Fruit fly (Drosophila melanogaster) whole organism, embryonic: ENCODE measurements around the gene NC2beta.

Source experiments
- Ada2b ChIP-seq: fragments of 200-800 bp; sonication (Bioruptor generic); IDR thresholded peaks from 2 replicates; pipeline ENCODE4 v1.3.6; 2022; ENCODE audit warnings: missing biosample characterization, missing genetic modification characterization
- Aef1 ChIP-seq: fragments of 200-800 bp; sonication (Bioruptor generic); IDR thresholded peaks from 3 replicates; pipeline ENCODE4 v1.3.6; 2022; ENCODE audit warnings: missing biosample characterization, missing genetic modification characterization
- Atf3 ChIP-seq: fragments of 200-800 bp; sonication (Bioruptor generic); optimal IDR thresholded peaks from 3 replicates; lab custom pipeline; 2016; ENCODE audit warnings: missing biosample characterization, missing genetic modification characterization
- Awh ChIP-seq: fragments of 200-800 bp; sonication (Bioruptor generic); IDR thresholded peaks from 2 replicates; pipeline ENCODE4, ENCODE4 v1.3.6; 2022; ENCODE audit warnings: missing biosample characterization, missing genetic modification characterization
- BEAF-32 ChIP-seq: fragments of 200-800 bp; sonication (Bioruptor generic); optimal IDR thresholded peaks from 3 replicates; lab custom pipeline; 2017; ENCODE audit warnings: missing biosample characterization, missing genetic modification characterization, mild to moderate bottlenecking, moderate library complexity, missing genetic modification reagents
- Bdp1 ChIP-seq: fragments of 200-800 bp; sonication (Bioruptor generic); optimal IDR thresholded peaks from 3 replicates; lab custom pipeline; 2016; ENCODE audit warnings: missing biosample characterization, missing genetic modification characterization
- Bteb2 ChIP-seq: fragments of 200-800 bp; sonication (Bioruptor generic); optimal IDR thresholded peaks from 2 replicates; lab custom pipeline; 2016; ENCODE audit warnings: missing biosample characterization, missing genetic modification characterization
- C15 ChIP-seq: fragments of 200-800 bp; sonication (Bioruptor generic); IDR thresholded peaks from 3 replicates; pipeline ENCODE4 v1.3.6; 2022; ENCODE audit warnings: missing biosample characterization, missing genetic modification characterization
- CG11085 ChIP-seq: fragments of 200-800 bp; sonication (Bioruptor generic); IDR thresholded peaks from 2 replicates; pipeline ENCODE4 v1.3.6; 2022; ENCODE audit warnings: missing biosample characterization, missing genetic modification characterization
- CG11456 ChIP-seq: fragments of 200-800 bp; sonication (Bioruptor generic); IDR thresholded peaks from 3 replicates; pipeline ENCODE4 v1.3.6; 2022; ENCODE audit warnings: missing biosample characterization, missing genetic modification characterization
- CG12155 ChIP-seq: fragments of 200-800 bp; sonication (Bioruptor generic); optimal IDR thresholded peaks from 3 replicates; lab custom pipeline; 2016; ENCODE audit warnings: missing biosample characterization, missing genetic modification characterization
- CG12391 ChIP-seq: fragments of 200-800 bp; sonication (Bioruptor generic); optimal IDR thresholded peaks from 3 replicates; lab custom pipeline; 2018; ENCODE audit warnings: missing biosample characterization, mild to moderate bottlenecking, missing genetic modification characterization, moderate library complexity
- CG14441 ChIP-seq: fragments of 200-800 bp; sonication (Bioruptor generic); IDR thresholded peaks from 2 replicates; pipeline ENCODE4 v1.3.6; 2022; ENCODE audit warnings: missing biosample characterization, missing genetic modification characterization
- CG15696 ChIP-seq: fragments of 200-800 bp; sonication (Bioruptor generic); optimal IDR thresholded peaks from 2 replicates; lab custom pipeline; 2019; ENCODE audit warnings: missing biosample characterization, mild to moderate bottlenecking, missing genetic modification characterization, moderate library complexity
- CG16779 ChIP-seq: fragments of 200-800 bp; sonication (Bioruptor generic); IDR thresholded peaks from 2 replicates; pipeline ENCODE4 v1.3.6; 2022; ENCODE audit warnings: missing biosample characterization, missing genetic modification characterization
- CG1792 ChIP-seq: fragments of 200-800 bp; sonication (Bioruptor generic); optimal IDR thresholded peaks from 2 replicates; lab custom pipeline; 2016; ENCODE audit warnings: missing biosample characterization, missing genetic modification characterization
- CG1832 ChIP-seq: fragments of 200-800 bp; sonication (Bioruptor generic); optimal IDR thresholded peaks from 2 replicates; lab custom pipeline; 2017; ENCODE audit warnings: missing biosample characterization, mild to moderate bottlenecking, missing genetic modification characterization, inconsistent platforms
- CG31388 ChIP-seq: fragments of 200-800 bp; sonication (Bioruptor generic); optimal IDR thresholded peaks from 2 replicates; lab custom pipeline; 2016; ENCODE audit warnings: missing biosample characterization, missing genetic modification characterization
- CG34224 ChIP-seq: fragments of 200-800 bp; sonication (Bioruptor generic); IDR thresholded peaks from 3 replicates; pipeline ENCODE4 v1.3.6; 2022; ENCODE audit warnings: missing biosample characterization, missing genetic modification characterization; ENCODE audit not compliant: partially characterized antibody
- CG5953 ChIP-seq: fragments of 200-800 bp; sonication (Bioruptor generic); IDR thresholded peaks from 2 replicates; pipeline ENCODE4 v1.3.6; 2022; ENCODE audit warnings: missing biosample characterization, missing genetic modification characterization
- CG8478 ChIP-seq: fragments of >200 bp; optimal IDR thresholded peaks from 2 replicates; lab custom pipeline; 2018
- CG8924 ChIP-seq: fragments of 200-800 bp; optimal IDR thresholded peaks from 3 replicates; lab custom pipeline; 2019; ENCODE audit warnings: missing biosample characterization, mild to moderate bottlenecking, missing genetic modification characterization, moderate library complexity
- Dfd ChIP-seq, 2 experiments: fragments of >200 bp; optimal IDR thresholded peaks; 2 replicates each; lab custom pipeline; 2017; ENCODE audit warnings: missing biosample characterization in 2 of 2, missing genetic modification characterization in 2 of 2
- Doc3 ChIP-seq: fragments of 200-800 bp; sonication (Bioruptor generic); IDR thresholded peaks from 3 replicates; pipeline ENCODE4 v1.3.6; 2022; ENCODE audit warnings: missing biosample characterization, missing genetic modification characterization; ENCODE audit not compliant: partially characterized antibody
- E2f1 ChIP-seq: fragments of 200-800 bp; sonication (Bioruptor generic); IDR thresholded peaks from 2 replicates; pipeline ENCODE4 v1.3.6; 2022; ENCODE audit warnings: missing biosample characterization, missing genetic modification characterization
- H2.0 ChIP-seq: fragments of 200-800 bp; sonication (Bioruptor generic); IDR thresholded peaks from 2 replicates; pipeline ENCODE4 v1.3.6; 2022; ENCODE audit warnings: missing biosample characterization, missing genetic modification characterization
- HLH4C ChIP-seq: fragments of 200-800 bp; sonication (Bioruptor generic); IDR thresholded peaks from 3 replicates; pipeline ENCODE4 v1.3.6; 2022; ENCODE audit warnings: missing biosample characterization, missing genetic modification characterization; ENCODE audit not compliant: partially characterized antibody
- Hey ChIP-seq: fragments of 200-800 bp; sonication (Bioruptor generic); optimal IDR thresholded peaks from 3 replicates; lab custom pipeline; 2018; ENCODE audit warnings: missing biosample characterization, mild to moderate bottlenecking, missing genetic modification characterization
- MBD-R2 ChIP-seq: fragments of 200-800 bp; sonication (Bioruptor generic); IDR thresholded peaks from 2 replicates; pipeline ENCODE4 v1.3.6; 2022; ENCODE audit warnings: missing biosample characterization, missing genetic modification characterization
- Med ChIP-seq: fragments of 200-800 bp; sonication (Bioruptor generic); peaks from one replicate; lab custom pipeline; 2016; ENCODE audit warnings: missing biosample characterization, missing genetic modification characterization, mild to moderate bottlenecking, inconsistent platforms, moderate library complexity
- Nf-YC ChIP-seq: fragments of 200-800 bp; optimal IDR thresholded peaks from 3 replicates; lab custom pipeline; 2019; ENCODE audit warnings: missing biosample characterization, mild to moderate bottlenecking, missing genetic modification characterization, moderate library complexity
- NfI ChIP-seq: fragments of 200-800 bp; sonication (Bioruptor generic); optimal IDR thresholded peaks from 3 replicates; lab custom pipeline; 2018; ENCODE audit warnings: missing biosample characterization, mild to moderate bottlenecking, missing genetic modification characterization, moderate library complexity
- Ravus ChIP-seq: fragments of 200-800 bp; sonication (Bioruptor generic); IDR thresholded peaks from 2 replicates; pipeline ENCODE4 v1.3.6; 2022; ENCODE audit warnings: missing biosample characterization, missing genetic modification characterization
- Xbp1 ChIP-seq: fragments of 200-800 bp; sonication (Bioruptor generic); optimal IDR thresholded peaks from 3 replicates; lab custom pipeline; 2016; ENCODE audit warnings: missing biosample characterization, mild to moderate bottlenecking, missing genetic modification characterization
- caup ChIP-seq: fragments of 200-800 bp; sonication (Bioruptor generic); optimal IDR thresholded peaks from 3 replicates; lab custom pipeline; 2017; ENCODE audit warnings: missing biosample characterization, mild to moderate bottlenecking, missing genetic modification characterization, moderate library complexity; ENCODE audit not compliant: severe bottlenecking
- crc ChIP-seq: fragments of 200-800 bp; sonication (Bioruptor generic); optimal IDR thresholded peaks from 2 replicates; lab custom pipeline; 2016; ENCODE audit warnings: missing biosample characterization, missing genetic modification characterization
- fd3F ChIP-seq: fragments of 200-800 bp; sonication (Bioruptor generic); optimal IDR thresholded peaks from 2 replicates; lab custom pipeline; 2018; ENCODE audit warnings: missing biosample characterization, mild to moderate bottlenecking, missing genetic modification characterization, moderate library complexity
- gt ChIP-seq: fragments of 200-800 bp; sonication (Bioruptor generic); IDR thresholded peaks from 2 replicates; pipeline ENCODE4 v1.3.6; 2022; ENCODE audit warnings: missing biosample characterization, missing genetic modification characterization
- hkb ChIP-seq, 2 experiments: fragments of 200-800 bp in 1 of 2; fragments of >200 bp in 1 of 2; sonication (Bioruptor generic) in 1 of 2; IDR thresholded peaks in 1 of 2; optimal IDR thresholded peaks in 1 of 2; 2 replicates each; pipeline versions ENCODE4 v1.3.6 to Lab custom; 2017 to 2022; ENCODE audit warnings: missing biosample characterization in 1 of 2, missing genetic modification characterization in 1 of 2
- jigr1 ChIP-seq: fragments of 200-800 bp; sonication (Bioruptor generic); IDR thresholded peaks from 3 replicates; pipeline ENCODE4 v1.3.6; 2022; ENCODE audit warnings: missing biosample characterization, missing genetic modification characterization
- kah ChIP-seq: fragments of 200-800 bp; sonication (Bioruptor generic); optimal IDR thresholded peaks from 2 replicates; lab custom pipeline; 2018; ENCODE audit warnings: missing biosample characterization, mild to moderate bottlenecking, missing genetic modification characterization
- klu ChIP-seq: fragments of 200-800 bp; sonication (Bioruptor generic); IDR thresholded peaks from 2 replicates; pipeline ENCODE4 v1.3.6; 2022; ENCODE audit warnings: missing biosample characterization, missing genetic modification characterization
- lov ChIP-seq, 2 experiments: fragments of 200-800 bp in 1 of 2; fragments of >200 bp in 1 of 2; sonication (Bioruptor generic) in 1 of 2; IDR thresholded peaks in 1 of 2; optimal IDR thresholded peaks in 1 of 2; 2 replicates in 1 of 2; 3 replicates in 1 of 2; pipeline versions ENCODE4 v1.3.6 to Lab custom; 2017 to 2022; ENCODE audit warnings: missing biosample characterization in 1 of 2, missing genetic modification characterization in 1 of 2
- nom ChIP-seq: fragments of 200-800 bp; sonication (Bioruptor generic); optimal IDR thresholded peaks from 2 replicates; lab custom pipeline; 2017; ENCODE audit warnings: missing biosample characterization, missing genetic modification characterization, mild to moderate bottlenecking, moderate library complexity, missing genetic modification reagents
- repo ChIP-seq: fragments of 200-800 bp; sonication (Bioruptor generic); optimal IDR thresholded peaks from 2 replicates; lab custom pipeline; 2016; ENCODE audit warnings: missing biosample characterization, missing genetic modification characterization
- salm ChIP-seq: fragments of 200-800 bp; sonication (Bioruptor generic); optimal IDR thresholded peaks from 2 replicates; lab custom pipeline; 2018; ENCODE audit warnings: missing biosample characterization, mild to moderate bottlenecking, missing genetic modification characterization
- sens ChIP-seq: fragments of 200-800 bp; sonication (Bioruptor generic); peaks from one replicate; lab custom pipeline; 2016; ENCODE audit warnings: missing biosample characterization, missing genetic modification characterization
- trh ChIP-seq: fragments of 200-800 bp; sonication (Bioruptor generic); optimal IDR thresholded peaks from 2 replicates; lab custom pipeline; 2016; ENCODE audit warnings: missing biosample characterization, missing genetic modification characterization

NC2beta gene

DNA sequence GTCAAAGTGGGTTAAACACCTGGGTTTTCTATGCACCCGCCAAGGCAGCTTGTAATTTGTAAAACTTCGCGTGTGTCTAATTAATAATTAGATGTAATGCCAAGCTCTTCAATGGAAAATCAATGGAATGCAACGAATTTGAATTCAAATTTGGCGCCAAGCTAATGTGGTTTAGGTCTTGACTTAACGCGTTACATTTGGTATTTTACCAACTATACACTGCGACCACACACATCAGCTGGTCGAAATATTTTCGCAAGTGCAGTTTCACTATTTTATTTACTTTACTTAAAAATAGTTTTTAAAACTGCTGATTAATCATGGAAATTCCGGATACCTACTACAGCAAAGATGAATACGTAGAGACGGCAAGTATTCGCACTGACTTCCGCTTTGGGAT lies 2.1 kb upstream of the NC2beta start, which contains the start of gene DCTN5-p25 (continued):
- TF ChIP-seq Doc3 (no peak), NfI (GFP tag; lab: Kevin White, UChicago) (no peak), crc (GFP tag; lab: Kevin White, UChicago) (no peak), CG1792 (no peak), BEAF-32 (GFP tag; lab: Kevin White, UChicago) (peak; percentile 22), hkb (optimal IDR thresholded peaks at IDR 0.05; lab: Kevin White, UChicago) (no peak), hkb (GFP tag; IDR thresholded peaks at IDR 0.05; lab: Robert Waterston, UW) (no peak), HLH4C (GFP tag; lab: Robert Waterston, UW) (no peak), Atf3 (no peak), CG16779 (GFP tag; lab: Robert Waterston, UW) (no peak), jigr1 (GFP tag; lab: Robert Waterston, UW) (no peak), Ravus (no peak), MBD-R2 (GFP tag; lab: Robert Waterston, UW) (peak; percentile 58), E2f1 (GFP tag; lab: Robert Waterston, UW) (no peak), CG11085 (no peak), CG12391 (tag; lab: Kevin White, UChicago) (no peak), CG5953 (no peak), CG31388 (GFP tag; lab: Kevin White, UChicago) (no peak), trh (no peak), Hey (tag; lab: Kevin White, UChicago) (no peak), CG8924 (tag; lab: Kevin White, UChicago) (no peak), Nf-YC (tag; lab: Kevin White, UChicago) (no peak), kah (GFP tag; lab: Kevin White, UChicago) (no peak), klu (GFP tag; lab: Robert Waterston, UW) (no peak), Aef1 (GFP tag; lab: Robert Waterston, UW) (no peak), CG34224 (GFP tag; lab: Robert Waterston, UW) (0 out of 3 replicates have a peak, but pooled peaks have one; percentile 46), repo (GFP tag; lab: Kevin White, UChicago) (no peak), fd3F (GFP tag; lab: Kevin White, UChicago) (no peak), CG11456 (no peak), CG12155 (GFP tag; lab: Kevin White, UChicago) (no peak)
- TF ChIP-seq, all 482 proteins: peak for 28

DNA sequence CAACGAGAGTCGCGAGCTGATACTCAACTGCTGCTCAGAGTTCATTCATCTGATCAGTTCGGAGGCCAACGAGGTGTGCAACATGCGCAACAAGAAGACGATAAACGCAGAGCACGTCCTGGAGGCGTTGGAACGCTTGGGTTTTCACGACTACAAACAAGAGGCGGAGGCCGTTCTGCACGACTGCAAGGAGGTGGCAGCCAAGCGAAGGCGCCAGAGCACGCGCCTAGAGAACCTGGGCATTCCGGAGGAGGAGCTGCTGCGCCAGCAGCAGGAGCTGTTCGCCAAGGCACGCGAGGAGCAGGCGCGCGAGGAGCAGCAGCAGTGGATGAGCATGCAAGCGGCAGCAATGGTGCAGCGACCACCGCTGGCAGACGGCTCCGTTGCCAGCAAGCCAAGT lies 421 bp downstream of the NC2beta start:
- TF ChIP-seq Med (GFP tag; lab: Kevin White, UChicago) (peak; percentile 74), sens (GFP tag; lab: Kevin White, UChicago) (peak; percentile 62), CG1832 (GFP tag; lab: Kevin White, UChicago) (peak; percentile 22), MBD-R2 (GFP tag; lab: Robert Waterston, UW) (0 out of 2 replicates have a peak, but pooled peaks have one; percentile 0), HLH4C (GFP tag; lab: Robert Waterston, UW) (no peak), CG8478 (lab: Kevin White, UChicago) (peak; percentile 34), CG16779 (GFP tag; lab: Robert Waterston, UW) (0 out of 2 replicates have a peak, but pooled peaks have one; percentile 39), CG11456 (no peak)

DNA sequence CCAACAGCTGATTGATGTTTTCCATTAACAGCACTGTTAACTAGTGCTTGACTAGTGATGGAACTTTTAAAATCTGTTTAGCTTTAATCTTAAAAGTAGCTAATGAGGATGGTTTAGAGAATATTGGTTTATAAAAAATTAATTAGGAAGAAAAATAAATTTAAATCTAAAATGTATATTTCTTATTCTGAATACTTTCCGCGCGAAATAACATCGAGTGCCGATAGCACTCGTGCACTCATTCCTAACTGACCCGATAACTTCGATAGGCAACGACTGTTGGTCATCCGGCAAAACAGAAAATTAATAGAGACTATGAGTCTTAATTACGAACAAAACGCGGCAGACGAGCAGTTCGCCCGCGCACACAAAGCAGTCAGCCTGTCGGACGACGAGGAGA lies 2.1 kb downstream of the NC2beta start, which contains the start of the genes THG and Rnmt:
Gene THG (minus strand): TSS at position 22 of the 400 bp plus-strand sequence.
Gene Rnmt (plus strand): TSS at position 237 of the 400 bp plus-strand sequence.
- no peak for TF ChIP-seq Dfd (GFP tag; optimal IDR thresholded peaks at IDR 0.05; lab: Kevin White, UChicago)
- TF ChIP-seq Ada2b, result peak; percentile 84
- peak; percentile 28 for TF ChIP-seq Bdp1 (GFP tag; lab: Kevin White, UChicago)
- peak; percentile 60; the same call in 1 of the 3 replicates for TF ChIP-seq C15
- TF ChIP-seq caup (GFP tag; lab: Kevin White, UChicago), result peak; percentile 67
- peak; percentile 51 for TF ChIP-seq salm (tag; lab: Kevin White, UChicago)
- TF ChIP-seq CG14441, result peak; percentile 86
- peak; percentile 84 for TF ChIP-seq CG34224 (GFP tag; lab: Robert Waterston, UW)
- peak; percentile 82 for TF ChIP-seq CG15696
- TF ChIP-seq lov (optimal IDR thresholded peaks at IDR 0.05; lab: Kevin White, UChicago), result no peak
- TF ChIP-seq lov (GFP tag; IDR thresholded peaks at IDR 0.05; lab: Robert Waterston, UW), result peak; percentile 80; the same call in 1 of the 3 replicates
- peak; percentile 59 for TF ChIP-seq gt
- peak; percentile 34 for TF ChIP-seq nom (GFP tag; lab: Kevin White, UChicago)
- TF ChIP-seq Bteb2 (GFP tag; lab: Kevin White, UChicago), result peak; percentile 68
- peak; percentile 73 for TF ChIP-seq Awh (GFP tag; lab: Robert Waterston, UW)
- TF ChIP-seq H2.0 (GFP tag; lab: Robert Waterston, UW), result peak; percentile 84
- TF ChIP-seq Xbp1, result peak; percentile 91
